Worm (Caenorhabditis elegans): ENCODE data around the gene C35D10.7.
A peak's percentile ranks its signal among the peaks of the same experiment; 100 is the strongest.

The C35D10.7 gene

ce11 chrIII:4899035-4899578 lies 43.1 kb downstream of the C35D10.7 start, which contains the start of gene nhl-2 (continued):
- TF ChIP-seq aha-1 (tag) (peak; percentile 50), unc-39 (tag; optimal IDR thresholded peaks at IDR 0.05) (no peak)

ce11 chrIII:4899728-4900127 lies 43.7 kb downstream of the C35D10.7 start:
- TF ChIP-seq ceh-82 (tag; optimal IDR thresholded peaks at IDR 0.05) (peak; percentile 10), nhr-42 (GFP tag; IDR thresholded peaks at IDR 0.05) (peak; percentile 96), nhr-41 (GFP tag; IDR thresholded peaks at IDR 0.05) (peak; percentile 99), spr-1 (tag; optimal IDR thresholded peaks at IDR 0.05) (peak; percentile 96), ZK337.2 (GFP tag; IDR thresholded peaks at IDR 0.05) (peak; percentile 81; the same call in 1 of the 2 replicates), rbr-2 (tag; optimal IDR thresholded peaks at IDR 0.05) (peak; percentile 99), ama-1 (optimal IDR thresholded peaks at IDR 0.05) (peak; percentile 68), ces-1 (GFP tag; optimal IDR thresholded peaks at IDR 0.05) (peak; percentile 70), attf-4 (tag; optimal IDR thresholded peaks at IDR 0.05) (no peak), nhr-48 (tag; optimal IDR thresholded peaks at IDR 0.05) (peak; percentile 98), unc-62 (GFP tag; optimal IDR thresholded peaks at IDR 0.05 in 1 of 2) (peak; percentile 28 to 100), unc-62 (tag; optimal IDR thresholded peaks at IDR 0.05) (no peak), Y105C5A.15 (GFP tag; IDR thresholded peaks at IDR 0.05) (no peak), F10B5.3 (tag; optimal IDR thresholded peaks at IDR 0.05) (peak; percentile 88), tag-97 (GFP tag; IDR thresholded peaks at IDR 0.05) (no peak), nhr-10 (tag; optimal IDR thresholded peaks at IDR 0.05) (peak; percentile 96), lin-38 (GFP tag; IDR thresholded peaks at IDR 0.05) (peak; percentile 94), F37D6.2 (tag; optimal IDR thresholded peaks at IDR 0.05) (peak; percentile 97), snpc-4 (tag; optimal IDR thresholded peaks at IDR 0.05) (peak; percentile 12), ztf-7 (tag; optimal IDR thresholded peaks at IDR 0.05) (peak; percentile 74), pqm-1 (tag; optimal IDR thresholded peaks at IDR 0.05) (peak; percentile 31), F26F4.8 (GFP tag; conservative IDR thresholded peaks at IDR 0.05) (peak; percentile 75), daf-19 (GFP tag; conservative IDR thresholded peaks at IDR 0.05) (peak; percentile 96), lin-13 (GFP tag; optimal IDR thresholded peaks at IDR 0.05) (peak; percentile 97), unc-39 (tag; optimal IDR thresholded peaks at IDR 0.05) (peak; percentile 90), ceh-44 (GFP tag; IDR thresholded peaks at IDR 0.05) (peak; percentile 58; the same call in 1 of the 2 replicates), tra-1 (GFP tag; IDR thresholded peaks at IDR 0.05) (peak; percentile 99), saeg-2 (GFP tag; IDR thresholded peaks at IDR 0.05) (peak; percentile 100), lin-1 (GFP tag; IDR thresholded peaks at IDR 0.05) (peak; percentile 99), egl-27 (tag; optimal IDR thresholded peaks at IDR 0.05) (peak; percentile 62), pha-4 (GFP tag; IDR thresholded peaks at IDR 0.05) (peak; percentile 98), pha-4 (tag; optimal IDR thresholded peaks at IDR 0.05) (peak; percentile 55), spr-3 (GFP tag; optimal IDR thresholded peaks at IDR 0.05) (peak; percentile 93), fos-1 (tag; optimal IDR thresholded peaks at IDR 0.05) (no peak), nhr-6 (tag; optimal IDR thresholded peaks at IDR 0.05) (peak; percentile 97), R02D3.7 (tag; optimal IDR thresholded peaks at IDR 0.05) (no peak), dpl-1 (GFP tag; optimal IDR thresholded peaks at IDR 0.05) (peak; percentile 93), zag-1 (tag; optimal IDR thresholded peaks at IDR 0.05) (peak; percentile 62), zip-2 (tag; optimal IDR thresholded peaks at IDR 0.05) (peak; percentile 87), lin-39 (tag; optimal IDR thresholded peaks at IDR 0.05) (no peak), nhr-111 (GFP tag; optimal IDR thresholded peaks at IDR 0.05) (peak; percentile 57), set-16 (GFP tag; IDR thresholded peaks at IDR 0.05) (peak; percentile 96), Y75B8A.6 (GFP tag; IDR thresholded peaks at IDR 0.05) (peak; percentile 95), mdt-29 (GFP tag; IDR thresholded peaks at IDR 0.05) (peak; percentile 98), lin-15B (tag; optimal IDR thresholded peaks at IDR 0.05) (peak; percentile 71), skn-1 (tag; optimal IDR thresholded peaks at IDR 0.05) (peak; percentile 64), dmd-9 (GFP tag; IDR thresholded peaks at IDR 0.05) (peak; percentile 96), unc-130 (GFP tag; optimal IDR thresholded peaks at IDR 0.05) (peak; percentile 79), dve-1 (tag; optimal IDR thresholded peaks at IDR 0.05; ENCODE audit: insufficient read depth) (peak; percentile 100), lir-3 (tag; optimal IDR thresholded peaks at IDR 0.05) (peak; percentile 86)

All from whole organism, L4 larva.